Worm (Caenorhabditis elegans): ENCODE measurements around the gene T24H10.4.

T24H10.4 gene

DNA sequence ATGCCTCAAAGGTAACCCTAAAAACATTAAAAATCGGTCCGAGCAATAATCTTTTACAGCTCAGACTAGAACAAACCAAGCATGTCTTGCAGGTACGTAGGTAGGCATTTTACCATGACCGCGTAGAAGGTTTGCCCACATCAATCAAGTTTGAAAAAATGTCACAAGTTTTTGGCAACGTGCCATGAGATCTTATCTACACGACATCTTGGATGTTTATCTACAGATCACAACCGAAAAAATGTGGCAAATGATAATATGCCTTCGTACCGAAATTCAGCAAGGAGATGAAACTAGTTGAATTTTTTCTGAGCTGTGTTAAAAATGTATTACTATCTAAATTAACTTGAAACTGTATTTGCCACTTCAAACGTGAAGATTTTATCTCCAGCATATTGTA lies 44.9 kb upstream of the T24H10.4 start:
- peak; percentile 19 for TF ChIP-seq unc-62 (GFP tag; optimal IDR thresholded peaks at IDR 0.05)
- TF ChIP-seq ztf-11 (tag; optimal IDR thresholded peaks at IDR 0.05) = no peak
- TF ChIP-seq zip-8 (tag; optimal IDR thresholded peaks at IDR 0.05) = no peak
- no peak for TF ChIP-seq ceh-83 (GFP tag; optimal IDR thresholded peaks at IDR 0.05)
- TF ChIP-seq elt-1 (tag; optimal IDR thresholded peaks at IDR 0.05; ENCODE audit: borderline replicate concordance, insufficient read depth) = peak; percentile 88
- TF ChIP-seq M03D4.4 (tag; optimal IDR thresholded peaks at IDR 0.05) = no peak
- TF ChIP-seq lin-13 (tag; optimal IDR thresholded peaks at IDR 0.05) = no peak
- no peak for TF ChIP-seq nhr-28 (tag; optimal IDR thresholded peaks at IDR 0.05)

DNA sequence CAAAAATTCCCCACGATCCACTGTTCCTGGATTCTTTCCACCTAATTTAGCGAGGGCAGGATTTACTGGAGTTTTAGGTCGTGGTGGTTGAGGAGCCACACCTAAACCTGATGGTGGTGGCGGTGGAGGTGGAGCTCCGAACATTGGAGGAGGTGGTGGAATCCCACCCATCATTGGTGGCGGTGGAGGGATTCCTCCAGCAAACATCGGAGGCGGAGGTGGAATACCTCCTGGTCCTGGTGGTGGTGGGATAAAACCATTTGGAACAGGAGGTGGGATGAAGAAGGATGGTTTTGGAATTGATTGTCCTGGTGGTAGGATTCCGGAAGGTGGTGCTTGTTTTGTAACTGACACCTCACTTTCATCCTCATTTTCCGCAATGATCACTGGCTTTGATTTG lies 39.5 kb upstream of the T24H10.4 start:
- TF ChIP-seq ceh-39 (tag; optimal IDR thresholded peaks at IDR 0.05) (no peak), blmp-1 (tag; optimal IDR thresholded peaks at IDR 0.05) (no peak), unc-39 (tag; optimal IDR thresholded peaks at IDR 0.05) (no peak), mls-2 (tag; optimal IDR thresholded peaks at IDR 0.05) (no peak), bed-3 (GFP tag; optimal IDR thresholded peaks at IDR 0.05) (no peak), mab-5 (tag; optimal IDR thresholded peaks at IDR 0.05) (no peak), M03D4.4 (tag; optimal IDR thresholded peaks at IDR 0.05) (no peak), nhr-12 (tag; optimal IDR thresholded peaks at IDR 0.05) (no peak), nhr-2 (tag; optimal IDR thresholded peaks at IDR 0.05) (no peak), elt-3 (tag; optimal IDR thresholded peaks at IDR 0.05) (no peak), drap-1 (GFP tag; optimal IDR thresholded peaks at IDR 0.05) (no peak), sem-2 (GFP tag; optimal IDR thresholded peaks at IDR 0.05) (no peak)

DNA sequence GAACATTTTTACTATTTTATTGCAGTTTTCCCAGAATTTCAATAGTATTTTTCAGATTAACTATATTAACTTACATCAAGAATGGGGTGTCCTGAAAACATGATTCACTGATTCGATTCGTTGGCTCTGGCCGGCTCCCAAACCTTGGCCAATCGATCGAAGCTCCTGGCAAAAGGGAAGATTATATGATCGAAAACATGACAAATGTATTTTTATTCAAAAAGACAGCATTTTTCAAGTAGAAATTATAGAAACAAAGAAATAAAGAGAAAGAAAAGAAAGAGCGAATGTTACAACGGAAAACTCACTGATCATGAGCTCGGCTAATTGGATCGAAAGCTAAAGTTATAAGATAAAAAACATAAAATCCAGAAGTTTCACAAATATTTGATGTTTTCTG lies 38.6 kb upstream of the T24H10.4 start, which contains the start of gene T24B8.4:
Gene T24B8.4 (minus strand): TSS at position 101 of the 400 bp plus-strand sequence.
- TF ChIP-seq nhr-28 (tag; optimal IDR thresholded peaks at IDR 0.05) (no peak), unc-120 (tag; optimal IDR thresholded peaks at IDR 0.05; ENCODE audit: poor library complexity, severe bottlenecking) (no peak), mep-1 (tag; optimal IDR thresholded peaks at IDR 0.05) (no peak), ces-1 (GFP tag; optimal IDR thresholded peaks at IDR 0.05) (no peak), M03D4.4 (tag; optimal IDR thresholded peaks at IDR 0.05) (no peak), sptf-1 (tag; optimal IDR thresholded peaks at IDR 0.05) (no peak), mls-2 (tag; optimal IDR thresholded peaks at IDR 0.05) (no peak), hlh-1 (tag; optimal IDR thresholded peaks at IDR 0.05) (no peak)

DNA sequence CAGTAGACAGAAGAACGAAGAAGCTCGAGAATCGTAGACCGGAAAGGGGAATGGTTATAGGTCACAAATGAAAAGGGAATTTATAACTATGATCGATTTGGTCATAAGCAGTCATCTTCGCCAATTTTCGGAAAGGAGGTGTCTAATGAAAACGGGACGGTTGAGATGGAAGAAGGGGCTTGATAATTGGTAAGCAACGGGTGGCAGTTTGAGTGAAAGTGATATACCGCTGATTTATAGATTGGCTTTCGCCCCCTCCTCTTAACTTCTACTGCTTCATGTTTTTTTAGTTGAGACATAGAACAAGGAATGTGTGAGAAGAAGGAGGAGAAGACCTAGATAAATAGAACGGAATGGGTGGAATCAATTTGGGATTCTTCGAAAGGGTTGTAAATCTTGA lies 36.6 kb upstream of the T24H10.4 start:
- TF ChIP-seq nhr-76 (tag; optimal IDR thresholded peaks at IDR 0.05) (no peak), blmp-1 (tag; optimal IDR thresholded peaks at IDR 0.05) (no peak), lsy-2 (tag; optimal IDR thresholded peaks at IDR 0.05) (no peak), ceh-43 (GFP tag; optimal IDR thresholded peaks at IDR 0.05) (no peak), sptf-1 (tag; optimal IDR thresholded peaks at IDR 0.05) (no peak), mab-5 (tag; optimal IDR thresholded peaks at IDR 0.05) (no peak), unc-120 (tag; optimal IDR thresholded peaks at IDR 0.05; ENCODE audit: poor library complexity, severe bottlenecking) (no peak), nhr-28 (tag; optimal IDR thresholded peaks at IDR 0.05) (no peak), cnd-1 (tag; optimal IDR thresholded peaks at IDR 0.05) (no peak), snpc-4 (tag; optimal IDR thresholded peaks at IDR 0.05) (no peak), lin-13 (tag; optimal IDR thresholded peaks at IDR 0.05) (no peak), ces-1 (GFP tag; optimal IDR thresholded peaks at IDR 0.05) (no peak), M03D4.4 (tag; optimal IDR thresholded peaks at IDR 0.05) (no peak), unc-39 (tag; optimal IDR thresholded peaks at IDR 0.05) (no peak), ceh-83 (GFP tag; optimal IDR thresholded peaks at IDR 0.05) (no peak), ceh-39 (tag; optimal IDR thresholded peaks at IDR 0.05) (no peak), flh-1 (GFP tag; optimal IDR thresholded peaks at IDR 0.05) (no peak)

DNA sequence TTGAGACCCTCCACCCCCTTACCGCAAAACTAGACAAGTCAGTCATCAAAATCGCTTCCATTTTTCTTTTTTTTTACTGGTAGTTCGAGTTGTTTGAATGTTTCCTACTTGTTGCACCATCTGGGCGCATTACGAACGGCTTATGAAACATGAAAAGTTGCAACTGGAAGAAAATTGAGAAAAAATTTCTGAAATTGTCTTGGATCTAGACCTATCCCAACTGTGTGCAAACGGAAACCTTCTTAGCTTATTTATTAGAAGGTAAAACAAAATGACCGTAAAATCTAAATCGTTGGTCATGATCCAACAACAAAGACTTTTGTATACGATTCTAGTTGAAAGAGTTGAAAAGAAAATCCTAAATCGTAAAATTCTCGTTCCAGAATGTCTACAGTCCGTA lies 34.8 kb upstream of the T24H10.4 start:
- no peak for TF ChIP-seq lin-13 (tag; optimal IDR thresholded peaks at IDR 0.05)
- no peak for TF ChIP-seq unc-62 (GFP tag; optimal IDR thresholded peaks at IDR 0.05)
- no peak for TF ChIP-seq ceh-43 (GFP tag; optimal IDR thresholded peaks at IDR 0.05)
- TF ChIP-seq drap-1 (GFP tag; optimal IDR thresholded peaks at IDR 0.05) = no peak
- no peak for TF ChIP-seq elt-1 (tag; optimal IDR thresholded peaks at IDR 0.05; ENCODE audit: borderline replicate concordance, insufficient read depth)
- TF ChIP-seq tbx-8 (GFP tag; optimal IDR thresholded peaks at IDR 0.05) = no peak
- TF ChIP-seq M03D4.4 (tag; optimal IDR thresholded peaks at IDR 0.05) = no peak
- no peak for TF ChIP-seq mep-1 (tag; optimal IDR thresholded peaks at IDR 0.05)
- TF ChIP-seq unc-39 (tag; optimal IDR thresholded peaks at IDR 0.05) = no peak

Data from whole organism, mixed stage, embryonic.